Worm (Caenorhabditis elegans) whole organism, young adult: Measurements from ENCODE around the gene Y66D12A.11.

ENCODE experiments used
- B0336.3 ChIP-seq: fragments of 200-800 bp; sonication (Bioruptor generic); IDR thresholded peaks from 2 replicates; pipeline ENCODE4 v1.3.6; 2022; ENCODE audit warnings: missing genetic modification characterization, missing compliant biosample characterization
- D2030.7 ChIP-seq: fragments of 200-800 bp; sonication (Bioruptor generic); IDR thresholded peaks from 2 replicates; pipeline ENCODE4 v1.3.6; 2022; ENCODE audit warnings: missing genetic modification reagents, missing genetic modification characterization, missing compliant biosample characterization
- F22D6.2 ChIP-seq: sonication (generic microtip); optimal IDR thresholded peaks from 2 replicates; lab custom pipeline; 2016; ENCODE audit warnings: mild to moderate bottlenecking, missing genetic modification characterization, missing compliant biosample characterization
- F37B4.10 ChIP-seq: fragments of 200-800 bp; sonication (Bioruptor generic); IDR thresholded peaks from 2 replicates; pipeline ENCODE4 v1.3.6; 2022; ENCODE audit warnings: missing genetic modification characterization, missing compliant biosample characterization
- Y53G8AR.9 ChIP-seq: fragments of 200-800 bp; sonication (Bioruptor generic); conservative IDR thresholded peaks from 2 replicates; pipeline ENCODE4 v1.3.6; 2022; ENCODE audit warnings: missing genetic modification reagents, missing genetic modification characterization, missing compliant biosample characterization
- Y67H2A.10 ChIP-seq: fragments of 200-800 bp; sonication (Bioruptor generic); conservative IDR thresholded peaks from 2 replicates; pipeline ENCODE4 v1.3.6; 2022; ENCODE audit warnings: missing genetic modification reagents, missing genetic modification characterization, missing compliant biosample characterization
- akir-1 ChIP-seq: fragments of 200-800 bp; sonication (Bioruptor generic); optimal IDR thresholded peaks from 2 replicates; lab custom pipeline; 2018; ENCODE audit warnings: mild to moderate bottlenecking, missing genetic modification characterization, moderate library complexity, missing compliant biosample characterization
- ama-1 ChIP-seq, 3 experiments: fragments of 150-350 bp in 1 of 3; sonication (generic microtip) in 2 of 3; optimal IDR thresholded peaks; 2 replicates each; lab custom pipeline; 2014 to 2018; ENCODE audit warnings: missing biosample characterization in 2 of 3, missing genetic modification characterization in 2 of 3, missing genetic modification reagents in 2 of 3
- aptf-2 ChIP-seq: fragments of 200-800 bp; sonication (Bioruptor generic); conservative IDR thresholded peaks from 2 replicates; pipeline ENCODE4 v1.3.6; 2022; ENCODE audit warnings: missing genetic modification reagents, missing genetic modification characterization, missing compliant biosample characterization
- bed-2 ChIP-seq: fragments of 200-800 bp; sonication (Bioruptor generic); IDR thresholded peaks from 2 replicates; pipeline ENCODE4 v1.3.6; 2022; ENCODE audit warnings: missing genetic modification reagents, missing genetic modification characterization, missing compliant biosample characterization
- chd-7 ChIP-seq: sonication (generic microtip); optimal IDR thresholded peaks from 2 replicates; lab custom pipeline; 2016; ENCODE audit warnings: mild to moderate bottlenecking, missing genetic modification characterization, moderate library complexity, missing compliant biosample characterization
- egl-18 ChIP-seq: fragments of 200-800 bp; sonication (Bioruptor generic); IDR thresholded peaks from 2 replicates; pipeline ENCODE4 v1.3.6; 2022; ENCODE audit warnings: missing genetic modification reagents, missing genetic modification characterization, missing compliant biosample characterization
- egrh-3 ChIP-seq: fragments of 200-800 bp; sonication (Bioruptor generic); IDR thresholded peaks from 2 replicates; pipeline ENCODE4 v1.3.6; 2022; ENCODE audit warnings: missing genetic modification reagents, missing genetic modification characterization, missing compliant biosample characterization
- ekl-4 ChIP-seq: fragments of 200-800 bp; sonication (Bioruptor generic); IDR thresholded peaks from 2 replicates; pipeline ENCODE4 v1.3.6; 2022; ENCODE audit warnings: missing genetic modification reagents, missing genetic modification characterization, missing compliant biosample characterization
- ets-4 ChIP-seq: fragments of 200-800 bp; sonication (Bioruptor generic); optimal IDR thresholded peaks from 2 replicates; lab custom pipeline; 2018; ENCODE audit warnings: mild to moderate bottlenecking, missing genetic modification characterization, missing compliant biosample characterization
- fkh-3 ChIP-seq: sonication (generic microtip); optimal IDR thresholded peaks from 2 replicates; lab custom pipeline; 2016; ENCODE audit warnings: mild to moderate bottlenecking, missing genetic modification characterization, missing compliant biosample characterization
- let-607 ChIP-seq, 2 experiments: fragments of 200-800 bp in 1 of 2; sonication (Bioruptor generic) in 1 of 2; sonication (generic microtip) in 1 of 2; optimal IDR thresholded peaks; 2 replicates each; lab custom pipeline; 2016 to 2018; ENCODE audit warnings: mild to moderate bottlenecking in 2 of 2, missing compliant biosample characterization in 2 of 2, missing genetic modification characterization in 2 of 2, moderate library complexity in 2 of 2, missing genotype in 1 of 2
- lin-26 ChIP-seq: fragments of 200-800 bp; sonication (Bioruptor generic); IDR thresholded peaks from 2 replicates; pipeline ENCODE4 v1.3.6; 2022; ENCODE audit warnings: missing genetic modification reagents, missing genetic modification characterization, missing compliant biosample characterization
- lin-54 ChIP-seq: fragments of 200-800 bp; sonication (Bioruptor generic); optimal IDR thresholded peaks from 2 replicates; lab custom pipeline; 2018; ENCODE audit warnings: mild to moderate bottlenecking, missing genetic modification characterization, missing compliant biosample characterization
- lsl-1 ChIP-seq: fragments of 200-800 bp; sonication (Bioruptor generic); optimal IDR thresholded peaks from 2 replicates; lab custom pipeline; 2018; ENCODE audit warnings: mild to moderate bottlenecking, missing genetic modification characterization, moderate library complexity, missing compliant biosample characterization
- lsy-27 ChIP-seq: sonication (generic microtip); optimal IDR thresholded peaks from 2 replicates; lab custom pipeline; 2017; ENCODE audit warnings: missing genetic modification characterization, mild to moderate bottlenecking, missing compliant biosample characterization, antibody characterized with exemption, missing genotype, borderline replicate concordance; ENCODE audit not compliant: insufficient read depth
- madf-10 ChIP-seq: sonication (generic microtip); optimal IDR thresholded peaks from 2 replicates; lab custom pipeline; 2016; ENCODE audit warnings: mild to moderate bottlenecking, missing genetic modification characterization, missing compliant biosample characterization
- madf-3 ChIP-seq: fragments of 200-800 bp; sonication (Bioruptor generic); IDR thresholded peaks from 2 replicates; pipeline ENCODE4 v1.3.6; 2022; ENCODE audit warnings: missing genetic modification reagents, missing genetic modification characterization, missing compliant biosample characterization
- mcd-1 ChIP-seq: fragments of 200-800 bp; sonication (Bioruptor generic); IDR thresholded peaks from 2 replicates; pipeline ENCODE4 v1.3.6; 2022; ENCODE audit warnings: missing genetic modification reagents, missing genetic modification characterization, missing compliant biosample characterization
- mes-4 ChIP-seq: sonication (generic microtip); optimal IDR thresholded peaks from 2 replicates; lab custom pipeline; 2016; ENCODE audit warnings: missing genotype, missing genetic modification characterization, missing compliant biosample characterization
- mxl-1 ChIP-seq: sonication (generic microtip); optimal IDR thresholded peaks from 2 replicates; lab custom pipeline; 2016; ENCODE audit warnings: missing genetic modification characterization, missing compliant biosample characterization
- nhr-80 ChIP-seq: sonication (generic microtip); optimal IDR thresholded peaks from 2 replicates; lab custom pipeline; 2016; ENCODE audit warnings: missing genetic modification characterization, missing compliant biosample characterization
- nhr-90 ChIP-seq: sonication (generic microtip); optimal IDR thresholded peaks from 2 replicates; lab custom pipeline; 2016; ENCODE audit warnings: missing genotype, mild to moderate bottlenecking, missing genetic modification characterization, missing compliant biosample characterization
- rcor-1 ChIP-seq: fragments of 200-800 bp; sonication (Bioruptor generic); IDR thresholded peaks from 2 replicates; pipeline ENCODE4 v1.3.6; 2022; ENCODE audit warnings: missing genetic modification reagents, missing genetic modification characterization, missing compliant biosample characterization
- rec-8 ChIP-seq, 2 experiments: sonication (generic microtip); optimal IDR thresholded peaks; 2 replicates each; lab custom pipeline; 2016; ENCODE audit warnings: mild to moderate bottlenecking in 2 of 2, missing genetic modification characterization in 2 of 2, missing genetic modification reagents in 2 of 2, missing genotype in 2 of 2, missing biosample characterization in 1 of 2, missing compliant biosample characterization in 1 of 2, moderate library complexity in 1 of 2
- rpc-1 ChIP-seq, 2 experiments: fragments of 150-350 bp in 1 of 2; sonication (generic microtip) in 1 of 2; optimal IDR thresholded peaks; 2 replicates each; lab custom pipeline; 2014 to 2018; ENCODE audit warnings: missing biosample characterization in 1 of 2, missing genetic modification characterization in 1 of 2, missing genetic modification reagents in 1 of 2, missing genotype in 1 of 2
- sea-2 ChIP-seq: fragments of 200-800 bp; sonication (Bioruptor generic); IDR thresholded peaks from 2 replicates; pipeline ENCODE4 v1.3.6; 2022; ENCODE audit warnings: missing genetic modification characterization, missing compliant biosample characterization
- snpc-3.4 ChIP-seq: sonication (generic microtip); optimal IDR thresholded peaks from 2 replicates; lab custom pipeline; 2017; ENCODE audit warnings: missing genetic modification characterization, mild to moderate bottlenecking, missing compliant biosample characterization, antibody characterized with exemption, moderate library complexity, missing genotype, missing genetic modification reagents
- snpc-4 ChIP-seq, 5 experiments: fragments of 150-350 bp in 1 of 5; sonication (generic microtip) in 4 of 5; optimal IDR thresholded peaks; 2 replicates each; lab custom pipeline; 2014 to 2018; ENCODE audit warnings: missing genetic modification characterization in 5 of 5, missing biosample characterization in 3 of 5, antibody characterized with exemption in 2 of 5, mild to moderate bottlenecking in 2 of 5, missing compliant biosample characterization in 2 of 5, missing genotype in 2 of 5, moderate library complexity in 2 of 5, missing genetic modification reagents in 1 of 5
- somi-1 ChIP-seq: fragments of 200-800 bp; sonication (Bioruptor generic); optimal IDR thresholded peaks from 2 replicates; lab custom pipeline; 2018; ENCODE audit warnings: mild to moderate bottlenecking, missing genetic modification characterization, missing compliant biosample characterization
- zfh-2 ChIP-seq: fragments of 200-800 bp; sonication (Bioruptor generic); conservative IDR thresholded peaks from 2 replicates; pipeline ENCODE4 v1.3.6; 2022; ENCODE audit warnings: missing genetic modification reagents, missing genetic modification characterization, missing compliant biosample characterization
- ztf-22 ChIP-seq: fragments of 200-800 bp; sonication (Bioruptor generic); optimal IDR thresholded peaks from 2 replicates; lab custom pipeline; 2018; ENCODE audit warnings: mild to moderate bottlenecking, missing genetic modification characterization, moderate library complexity, missing compliant biosample characterization
- ztf-25 ChIP-seq: fragments of 200-800 bp; sonication (Bioruptor generic); IDR thresholded peaks from 2 replicates; pipeline ENCODE4 v1.3.6; 2022; ENCODE audit warnings: missing genetic modification reagents, missing genetic modification characterization, missing compliant biosample characterization
- ztf-28 ChIP-seq: fragments of 200-800 bp; sonication (Bioruptor generic); IDR thresholded peaks from 2 replicates; pipeline ENCODE4 v1.3.6; 2022; ENCODE audit warnings: missing genetic modification reagents, missing genetic modification characterization, missing compliant biosample characterization
- ztf-6 ChIP-seq: fragments of 200-800 bp; sonication (Bioruptor generic); IDR thresholded peaks from 2 replicates; pipeline ENCODE4 v1.3.6; 2022; ENCODE audit warnings: missing genetic modification reagents, missing genetic modification characterization, missing compliant biosample characterization

Gene Y66D12A.11

ce11 chrIII:11535453-11535852 is 27.8 kb upstream of the Y66D12A.11 start:
- TF ChIP-seq zfh-2 (GFP tag; lab: Robert Waterston, UW) (no peak), rcor-1 (GFP tag; lab: Robert Waterston, UW) (no peak), ztf-28 (GFP tag; lab: Robert Waterston, UW) (no peak), snpc-3.4 (tag; lab: Kevin White, UChicago) (no peak), sea-2 (GFP tag; lab: Robert Waterston, UW) (no peak), lin-26 (GFP tag; lab: Robert Waterston, UW) (no peak), somi-1 (GFP tag; lab: Kevin White, UChicago) (no peak), mes-4 (tag; lab: Kevin White, UChicago) (no peak), lsy-27 (tag; lab: Kevin White, UChicago) (no peak), let-607 (tag; optimal IDR thresholded peaks at IDR 0.05; lab: Kevin White, UChicago) (no peak), bed-2 (GFP tag; lab: Robert Waterston, UW) (no peak), ztf-6 (GFP tag; lab: Robert Waterston, UW) (no peak), ztf-22 (GFP tag; lab: Kevin White, UChicago) (no peak), Y67H2A.10 (GFP tag; lab: Robert Waterston, UW) (no peak), Y53G8AR.9 (GFP tag; lab: Robert Waterston, UW) (no peak), madf-3 (no peak), fkh-3 (tag; lab: Kevin White, UChicago) (no peak)
- TF ChIP-seq, all 124 proteins: peak for 0

ce11 chrIII:11544947-11545346 is 18.3 kb upstream of the Y66D12A.11 start:
- TF ChIP-seq egl-18 (GFP tag; lab: Robert Waterston, UW) (no peak), Y67H2A.10 (GFP tag; lab: Robert Waterston, UW) (no peak), egrh-3 (GFP tag; lab: Robert Waterston, UW) (peak; percentile 48; the same call in 1 of the 2 replicates), zfh-2 (GFP tag; lab: Robert Waterston, UW) (peak; percentile 74; the same call in 1 of the 2 replicates)

ce11 chrIII:11548070-11548469 is 15.2 kb upstream of the Y66D12A.11 start, which contains the start of gene Y66D12A.13:
Gene Y66D12A.13 (plus strand): TSS chrIII:11548370.
- TF ChIP-seq nhr-80 (peak; percentile 29), aptf-2 (GFP tag; lab: Robert Waterston, UW) (no peak)
- TF ChIP-seq, all 124 proteins: peak for 1

ce11 chrIII:11554701-11555111 is 8.6 kb upstream of the Y66D12A.11 start:
- TF ChIP-seq ets-4 (no peak), rec-8 (tag; optimal IDR thresholded peaks at IDR 0.05; lab: Kevin White, UChicago) (peak in 1 of 2 experiments; percentile 23), chd-7 (tag; lab: Kevin White, UChicago) (peak; percentile 29), snpc-4 (GFP tag; optimal IDR thresholded peaks at IDR 0.05; lab: Kevin White, UChicago) (peak; percentile 13), snpc-4 (tag; optimal IDR thresholded peaks at IDR 0.05; lab: Kevin White, UChicago) (no peak), lsl-1 (GFP tag; lab: Kevin White, UChicago) (peak; percentile 18), akir-1 (no peak), lin-54 (GFP tag; lab: Kevin White, UChicago) (peak; percentile 0), rpc-1 (optimal IDR thresholded peaks at IDR 0.05; lab: Kevin White, UChicago) (peak; percentile 70), rpc-1 (tag; optimal IDR thresholded peaks at IDR 0.05; lab: Kevin White, UChicago) (peak; percentile 82), F37B4.10 (GFP tag; lab: Robert Waterston, UW) (no peak), madf-10 (tag; lab: Kevin White, UChicago) (peak; percentile 9), lsy-27 (tag; lab: Kevin White, UChicago) (no peak), nhr-90 (tag; lab: Kevin White, UChicago) (peak; percentile 54), sea-2 (GFP tag; lab: Robert Waterston, UW) (no peak), ztf-28 (GFP tag; lab: Robert Waterston, UW) (no peak), D2030.7 (GFP tag; lab: Robert Waterston, UW) (peak; percentile 61), Y53G8AR.9 (GFP tag; lab: Robert Waterston, UW) (peak; percentile 67), mcd-1 (GFP tag; lab: Robert Waterston, UW) (peak; percentile 59), ama-1 (optimal IDR thresholded peaks at IDR 0.05; lab: Kevin White, UChicago) (no peak), ama-1 (GFP tag; optimal IDR thresholded peaks at IDR 0.05; lab: Kevin White, UChicago) (peak in 1 of 2 experiments; percentile 51), B0336.3 (GFP tag; lab: Robert Waterston, UW) (no peak), ztf-25 (GFP tag; lab: Robert Waterston, UW) (peak; percentile 87), mxl-1 (peak; percentile 35), lin-26 (GFP tag; lab: Robert Waterston, UW) (peak; percentile 79; the same call in 1 of the 2 replicates), F22D6.2 (tag; lab: Kevin White, UChicago) (no peak), ekl-4 (GFP tag; lab: Robert Waterston, UW) (no peak)
